Fruit fly (Drosophila melanogaster): ENCODE data around the gene Gr5a.

Gr5a gene

DNA sequence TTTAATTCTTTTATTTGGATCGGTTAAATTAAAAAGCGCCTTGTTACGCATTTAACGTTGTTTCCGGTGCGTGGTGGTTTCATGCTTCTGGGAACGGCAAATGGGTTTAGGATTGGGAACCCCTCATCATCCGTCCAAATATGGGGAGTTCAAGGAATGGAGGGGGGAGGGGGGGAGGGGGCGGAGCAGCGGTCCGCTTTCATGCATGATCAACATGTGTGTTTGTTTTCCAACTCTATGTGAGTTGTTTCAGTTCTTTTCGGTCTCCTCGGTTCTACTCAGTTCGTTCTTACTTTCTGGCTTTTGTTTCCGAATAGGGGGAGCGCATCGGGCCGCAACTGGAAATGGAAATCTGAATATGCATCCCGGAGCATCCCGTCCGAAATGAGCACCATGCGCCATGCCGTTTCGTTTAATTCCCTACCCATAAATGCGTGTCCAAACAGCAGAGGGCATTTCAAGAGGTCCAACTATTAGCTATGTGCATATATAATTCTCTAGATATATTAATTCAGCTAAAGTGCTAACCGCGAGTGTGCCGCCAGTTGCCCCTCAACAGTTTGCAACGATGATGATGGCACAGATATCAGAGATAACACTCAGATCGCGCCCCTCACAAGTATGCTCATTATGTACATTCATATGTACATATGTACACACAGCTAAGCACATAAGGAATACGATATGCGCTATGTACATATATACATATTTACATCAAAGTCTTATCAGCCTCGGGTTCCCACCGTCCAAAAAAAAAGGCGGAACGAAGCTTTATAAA is 2.8 kb upstream of the Gr5a start (continued):
- peak; percentile 34 for TF ChIP-seq CG7368 (GFP tag; optimal IDR thresholded peaks at IDR 0.05)
- peak; percentile 8 for TF ChIP-seq net (GFP tag; optimal IDR thresholded peaks at IDR 0.05)
- peak; percentile 35 for TF ChIP-seq Smox (GFP tag; optimal IDR thresholded peaks at IDR 0.05)
- no peak for TF ChIP-seq CG8119 (GFP tag; IDR thresholded peaks at IDR 0.05)
- TF ChIP-seq topi (GFP tag; optimal IDR thresholded peaks at IDR 0.05) = peak; percentile 17
- TF ChIP-seq ss (GFP tag; optimal IDR thresholded peaks at IDR 0.05) = peak; percentile 13 to 41
- peak; percentile 42 for TF ChIP-seq pdm3 (GFP tag; optimal IDR thresholded peaks at IDR 0.05)
- peak; percentile 42 for TF ChIP-seq Sox102F (GFP tag; optimal IDR thresholded peaks at IDR 0.05)
- TF ChIP-seq CG6854 (GFP tag; optimal IDR thresholded peaks at IDR 0.05) = peak; percentile 53
- TF ChIP-seq CG6792 (GFP tag; optimal IDR thresholded peaks at IDR 0.05) = peak; percentile 12

DNA sequence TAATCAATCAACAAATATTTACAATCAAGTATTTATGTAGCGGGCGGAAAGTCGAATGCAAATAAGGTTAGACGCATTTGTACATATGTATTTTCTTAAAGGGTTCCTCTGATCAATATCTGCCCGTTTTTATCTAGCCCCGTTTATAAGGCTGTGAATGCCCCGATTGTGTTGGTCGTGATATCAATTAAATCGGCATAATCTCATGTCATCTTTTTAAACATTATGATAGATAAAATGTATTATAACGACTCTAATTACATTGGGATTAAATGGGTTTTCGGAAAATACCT is 2.3 kb upstream of the Gr5a start:
- no peak for TF ChIP-seq Gug (GFP tag; IDR thresholded peaks at IDR 0.05)
- TF ChIP-seq fkh (GFP tag; optimal IDR thresholded peaks at IDR 0.05) = peak; percentile 68

DNA sequence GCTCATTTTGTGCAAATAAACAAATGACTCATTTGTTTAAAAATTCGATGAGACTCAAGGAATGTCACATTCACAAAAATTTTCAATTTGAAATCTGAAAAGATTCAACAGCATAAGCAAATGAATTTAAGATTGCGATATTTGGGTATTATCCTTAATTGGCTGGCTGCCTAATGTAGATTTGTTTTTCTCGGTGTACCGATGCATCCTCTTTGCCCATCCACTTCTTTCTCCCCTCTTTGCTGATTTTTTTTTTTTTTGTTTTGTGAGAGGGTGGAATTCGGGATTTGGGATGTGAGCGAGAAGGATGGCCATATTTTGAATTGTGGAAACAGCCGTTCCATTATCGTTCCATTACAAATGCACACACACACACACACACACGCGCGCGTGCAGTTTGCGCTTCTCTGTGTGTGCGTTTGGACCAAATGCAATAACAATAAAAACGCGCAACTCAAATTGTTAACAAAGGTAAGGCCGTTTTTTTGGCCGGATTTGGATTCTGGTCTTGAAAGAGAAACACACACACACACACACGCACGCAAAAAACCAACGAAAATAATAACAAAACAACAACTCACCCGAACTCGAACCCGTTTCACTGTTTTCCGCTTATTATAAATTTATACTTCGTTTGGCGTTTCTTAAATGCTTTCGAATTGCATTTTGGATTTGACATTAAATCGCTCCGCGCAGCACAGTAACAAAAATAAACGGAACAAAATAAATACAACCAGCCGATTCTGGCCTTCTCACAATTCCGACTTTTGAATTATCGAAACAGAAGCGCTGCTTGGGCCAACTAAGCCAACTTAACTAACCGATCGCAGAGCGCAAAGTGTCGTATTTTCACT is 1.1 kb upstream of the Gr5a start:
- TF ChIP-seq fd59A (GFP tag; optimal IDR thresholded peaks at IDR 0.05) (peak; percentile 26), eg (GFP tag; IDR thresholded peaks at IDR 0.05) (peak; percentile 34; the same call in 1 of the 3 replicates), CG15336 (GFP tag; IDR thresholded peaks at IDR 0.05) (peak; percentile 31; the same call in 1 of the 2 replicates), fkh (GFP tag; optimal IDR thresholded peaks at IDR 0.05) (no peak), CG11762 (GFP tag; optimal IDR thresholded peaks at IDR 0.05; ENCODE audit: insufficient read depth) (peak; percentile 53), ss (GFP tag; optimal IDR thresholded peaks at IDR 0.05) (peak; percentile 10 to 55), Sox14 (GFP tag; optimal IDR thresholded peaks at IDR 0.05) (peak; percentile 73), CG31627 (GFP tag; optimal IDR thresholded peaks at IDR 0.05) (peak; percentile 84), CG8632 (GFP tag; optimal IDR thresholded peaks at IDR 0.05) (peak; percentile 73), CG1621 (tag; optimal IDR thresholded peaks at IDR 0.05) (peak; percentile 57), CG7368 (GFP tag; optimal IDR thresholded peaks at IDR 0.05) (no peak), Gug (GFP tag; IDR thresholded peaks at IDR 0.05) (no peak), Hr4 (GFP tag; optimal IDR thresholded peaks at IDR 0.05) (no peak), acj6 (GFP tag; optimal IDR thresholded peaks at IDR 0.05) (peak; percentile 70), svp (GFP tag) (no peak), dac (GFP tag; optimal IDR thresholded peaks at IDR 0.05) (peak; percentile 29), CG6276 (GFP tag; optimal IDR thresholded peaks at IDR 0.05) (peak; percentile 4), CG34406 (GFP tag; optimal IDR thresholded peaks at IDR 0.05) (peak; percentile 69), CG11902 (GFP tag; optimal IDR thresholded peaks at IDR 0.05) (peak; percentile 51), CG4318 (GFP tag; optimal IDR thresholded peaks at IDR 0.05) (no peak), Ets96B (tag; optimal IDR thresholded peaks at IDR 0.05) (peak; percentile 49), CG16779 (tag; optimal IDR thresholded peaks at IDR 0.05) (no peak), pdm3 (GFP tag; optimal IDR thresholded peaks at IDR 0.05) (no peak), topi (GFP tag; optimal IDR thresholded peaks at IDR 0.05) (peak; percentile 84), CG3032 (tag; optimal IDR thresholded peaks at IDR 0.05) (peak; percentile 52), esn (GFP tag; optimal IDR thresholded peaks at IDR 0.05) (peak; percentile 85), Met (GFP tag; optimal IDR thresholded peaks at IDR 0.05) (peak; percentile 87), Ets21C (GFP tag; optimal IDR thresholded peaks at IDR 0.05) (peak; percentile 76), CG6854 (GFP tag; optimal IDR thresholded peaks at IDR 0.05) (peak; percentile 59), Hr39 (GFP tag; optimal IDR thresholded peaks at IDR 0.05) (peak; percentile 86), CG10631 (GFP tag; optimal IDR thresholded peaks at IDR 0.05) (no peak), CG9139 (GFP tag; optimal IDR thresholded peaks at IDR 0.05) (peak; percentile 44), cyc (GFP tag; optimal IDR thresholded peaks at IDR 0.05) (peak; percentile 84), net (GFP tag; optimal IDR thresholded peaks at IDR 0.05) (peak; percentile 72), CG11294 (GFP tag; IDR thresholded peaks at IDR 0.05) (0 out of 2 replicates have a peak, but pooled peaks have one; percentile 22), Smox (GFP tag; optimal IDR thresholded peaks at IDR 0.05) (peak; percentile 84), fd85E (GFP tag; optimal IDR thresholded peaks at IDR 0.05) (no peak), CG32006 (GFP tag; optimal IDR thresholded peaks at IDR 0.05) (peak; percentile 64), OdsH (GFP tag; optimal IDR thresholded peaks at IDR 0.05) (no peak), CG8319 (GFP tag; optimal IDR thresholded peaks at IDR 0.05) (peak; percentile 56)
